Fruit fly (Drosophila melanogaster): ENCODE measurements around the gene CG33695.

The CG33695 gene

dm6 chr2L:11268933-11269631 lies 8.7 kb upstream of the CG33695 start, which contains the start of gene cmet:
Gene cmet (minus strand): TSS chr2L:11269002.
- TF ChIP-seq jim (GFP tag; optimal IDR thresholded peaks at IDR 0.05) (no peak), lola (GFP tag; optimal IDR thresholded peaks at IDR 0.05) (no peak), Jra (GFP tag; optimal IDR thresholded peaks at IDR 0.05) (no peak), psq (GFP tag; optimal IDR thresholded peaks at IDR 0.05) (peak; percentile 18), CrebA (GFP tag; optimal IDR thresholded peaks at IDR 0.05; ENCODE audit: borderline replicate concordance) (no peak), sv (GFP tag; optimal IDR thresholded peaks at IDR 0.05) (peak; percentile 64), Myc (optimal IDR thresholded peaks at IDR 0.05) (no peak), Dif (GFP tag; optimal IDR thresholded peaks at IDR 0.05; ENCODE audit: partially characterized antibody) (peak; percentile 43), foxo (GFP tag; optimal IDR thresholded peaks at IDR 0.05) (peak in 1 of 2 experiments; percentile 36), Abd-B (GFP tag; optimal IDR thresholded peaks at IDR 0.05) (no peak), dl (GFP tag; optimal IDR thresholded peaks at IDR 0.05; ENCODE audit: insufficient read depth in 1 of 2, partially characterized antibody in 2 of 2) (no peak), ey (GFP tag; optimal IDR thresholded peaks at IDR 0.05) (peak; percentile 35), N (GFP tag; optimal IDR thresholded peaks at IDR 0.05) (peak; percentile 91), dmrt93B (GFP tag; optimal IDR thresholded peaks at IDR 0.05) (peak; percentile 3), h (GFP tag; optimal IDR thresholded peaks at IDR 0.05) (peak; percentile 28), usp (GFP tag; optimal IDR thresholded peaks at IDR 0.05) (no peak), Vsx2 (GFP tag; optimal IDR thresholded peaks at IDR 0.05; ENCODE audit: partially characterized antibody) (no peak), GATAd (GFP tag; optimal IDR thresholded peaks at IDR 0.05) (no peak), Hr78 (GFP tag; optimal IDR thresholded peaks at IDR 0.05) (peak; percentile 50), rgr (GFP tag; optimal IDR thresholded peaks at IDR 0.05) (no peak), Sp1 (GFP tag; optimal IDR thresholded peaks at IDR 0.05) (no peak), brk (GFP tag; optimal IDR thresholded peaks at IDR 0.05) (no peak), OdsH (GFP tag; optimal IDR thresholded peaks at IDR 0.05) (no peak), Hnf4 (GFP tag; optimal IDR thresholded peaks at IDR 0.05) (peak; percentile 67), br (GFP tag; optimal IDR thresholded peaks at IDR 0.05) (peak; percentile 34), woc (GFP tag; optimal IDR thresholded peaks at IDR 0.05) (peak; percentile 65), Rel (GFP tag; optimal IDR thresholded peaks at IDR 0.05) (no peak), Rel (tag; optimal IDR thresholded peaks at IDR 0.05) (no peak)

DNA sequence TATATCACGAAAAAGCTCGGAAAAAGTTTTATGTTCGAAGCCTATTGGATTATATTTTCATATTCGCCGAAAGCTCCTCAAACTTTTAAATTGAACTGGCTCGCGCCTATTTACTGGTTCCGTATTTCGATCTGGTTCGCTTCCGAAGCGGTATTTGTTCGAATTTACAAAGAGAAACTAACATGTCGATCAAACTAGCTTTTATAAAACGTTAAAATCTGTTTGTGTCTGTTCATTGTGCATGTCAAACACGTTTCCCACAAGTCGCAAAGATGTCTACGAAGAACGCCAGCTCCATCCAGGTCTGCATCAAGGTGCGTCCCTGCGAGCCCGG lies 8.2 kb upstream of the CG33695 start, which contains the start of gene cana:
TSS of gene cana (plus strand) at position 149 of the 334 bp plus-strand sequence.
- TF ChIP-seq Hnf4 (GFP tag; optimal IDR thresholded peaks at IDR 0.05) (no peak), Jra (GFP tag; optimal IDR thresholded peaks at IDR 0.05) (no peak), Hr83 (GFP tag; optimal IDR thresholded peaks at IDR 0.05; ENCODE audit: poor library complexity, severe bottlenecking) (no peak), lola (GFP tag; optimal IDR thresholded peaks at IDR 0.05) (no peak), h (GFP tag; optimal IDR thresholded peaks at IDR 0.05) (no peak), Abd-B (GFP tag; optimal IDR thresholded peaks at IDR 0.05) (no peak), tai (GFP tag; optimal IDR thresholded peaks at IDR 0.05) (no peak), Dif (GFP tag; optimal IDR thresholded peaks at IDR 0.05; ENCODE audit: partially characterized antibody) (no peak)

- TF ChIP-seq HLH106 (tag; optimal IDR thresholded peaks at IDR 0.05) (no peak), dsf (GFP tag; optimal IDR thresholded peaks at IDR 0.05; ENCODE audit: borderline replicate concordance) (no peak), sv (GFP tag; optimal IDR thresholded peaks at IDR 0.05) (no peak), Abd-B (GFP tag; optimal IDR thresholded peaks at IDR 0.05) (no peak), N (GFP tag; optimal IDR thresholded peaks at IDR 0.05) (no peak), lola (GFP tag; optimal IDR thresholded peaks at IDR 0.05) (no peak), h (GFP tag; optimal IDR thresholded peaks at IDR 0.05) (peak; percentile 82), Hnf4 (GFP tag; optimal IDR thresholded peaks at IDR 0.05) (no peak), usp (GFP tag; optimal IDR thresholded peaks at IDR 0.05) (no peak), Rel (GFP tag; optimal IDR thresholded peaks at IDR 0.05) (no peak), Rel (tag; optimal IDR thresholded peaks at IDR 0.05) (peak; percentile 25), br (GFP tag; optimal IDR thresholded peaks at IDR 0.05) (peak; percentile 73), jim (GFP tag; optimal IDR thresholded peaks at IDR 0.05) (no peak), foxo (GFP tag; optimal IDR thresholded peaks at IDR 0.05) (no peak), OdsH (GFP tag; optimal IDR thresholded peaks at IDR 0.05) (no peak), dmrt93B (GFP tag; optimal IDR thresholded peaks at IDR 0.05) (no peak), Jra (GFP tag; optimal IDR thresholded peaks at IDR 0.05) (no peak), sage (GFP tag; optimal IDR thresholded peaks at IDR 0.05) (no peak), Sp1 (GFP tag; optimal IDR thresholded peaks at IDR 0.05) (peak; percentile 21), brk (GFP tag; optimal IDR thresholded peaks at IDR 0.05) (no peak), ey (GFP tag; optimal IDR thresholded peaks at IDR 0.05) (no peak), CrebA (GFP tag; optimal IDR thresholded peaks at IDR 0.05; ENCODE audit: borderline replicate concordance) (no peak), Myc (optimal IDR thresholded peaks at IDR 0.05) (peak; percentile 53), Mio (GFP tag; optimal IDR thresholded peaks at IDR 0.05) (no peak), psq (GFP tag; optimal IDR thresholded peaks at IDR 0.05) (peak; percentile 73), pan (optimal IDR thresholded peaks at IDR 0.05) (no peak), rgr (GFP tag; optimal IDR thresholded peaks at IDR 0.05) (no peak), woc (GFP tag; optimal IDR thresholded peaks at IDR 0.05) (no peak), Vsx2 (GFP tag; optimal IDR thresholded peaks at IDR 0.05; ENCODE audit: partially characterized antibody) (peak; percentile 23), fru (GFP tag; optimal IDR thresholded peaks at IDR 0.05) (peak; percentile 83), tai (GFP tag; optimal IDR thresholded peaks at IDR 0.05) (no peak), Dfd (GFP tag; optimal IDR thresholded peaks at IDR 0.05) (no peak), CG9705 (GFP tag; optimal IDR thresholded peaks at IDR 0.05) (no peak), dl (GFP tag; optimal IDR thresholded peaks at IDR 0.05; ENCODE audit: insufficient read depth in 1 of 2, partially characterized antibody in 2 of 2) (peak in 1 of 2 experiments; percentile 74), Dif (GFP tag; optimal IDR thresholded peaks at IDR 0.05; ENCODE audit: partially characterized antibody) (peak; percentile 79), Hr78 (GFP tag; optimal IDR thresholded peaks at IDR 0.05) (no peak), Hr83 (GFP tag; optimal IDR thresholded peaks at IDR 0.05; ENCODE audit: poor library complexity, severe bottlenecking) (peak; percentile 32), GATAd (GFP tag; optimal IDR thresholded peaks at IDR 0.05) (no peak)
These were observed 6.1 kb upstream of the CG33695 start for dm6 chr2L:11271622-11272282.
